Worm (Caenorhabditis elegans): ENCODE results near the gene ZK353.10.

ce11 chrIII:8425076-8425475 lies 30.9 kb upstream of the ZK353.10 start:
- TF ChIP-seq ets-4 (tag; optimal IDR thresholded peaks at IDR 0.05): no peak
- peak; percentile 58 for TF ChIP-seq ref-2 (tag; optimal IDR thresholded peaks at IDR 0.05)
- TF ChIP-seq hlh-6 (tag; optimal IDR thresholded peaks at IDR 0.05): peak; percentile 42
- peak; percentile 14 for TF ChIP-seq ceh-48 (tag; optimal IDR thresholded peaks at IDR 0.05)
- TF ChIP-seq pros-1 (tag; optimal IDR thresholded peaks at IDR 0.05): peak; percentile 10
- TF ChIP-seq nhr-11 (tag; optimal IDR thresholded peaks at IDR 0.05): no peak

All from whole organism, late embryonic.